Fruit fly (Drosophila melanogaster) whole organism, prepupa: Measurements from ENCODE around the gene CG42504.

ENCODE experiments used
- Blimp-1 ChIP-seq: fragments of 200-800 bp; sonication (Bioruptor generic); optimal IDR thresholded peaks from 3 replicates; lab custom pipeline; 2017; ENCODE audit warnings: missing biosample characterization, missing genetic modification characterization, mild to moderate bottlenecking, moderate library complexity, missing genetic modification reagents
- CG11294 ChIP-seq: fragments of 200-800 bp; sonication (Bioruptor generic); IDR thresholded peaks from 2 replicates; pipeline ENCODE4 v1.3.6; 2022; ENCODE audit warnings: missing biosample characterization, missing genetic modification characterization
- CG11762 ChIP-seq: fragments of 200-800 bp; sonication (Bioruptor generic); optimal IDR thresholded peaks from 3 replicates; lab custom pipeline; 2016; ENCODE audit warnings: missing biosample characterization, missing genetic modification characterization; ENCODE audit not compliant: insufficient read depth
- CG11902 ChIP-seq: fragments of 200-800 bp; sonication (Bioruptor generic); optimal IDR thresholded peaks from 3 replicates; lab custom pipeline; 2016; ENCODE audit warnings: missing biosample characterization, missing genetic modification characterization
- CG15336 ChIP-seq: fragments of 200-800 bp; sonication (Bioruptor generic); IDR thresholded peaks from 2 replicates; pipeline ENCODE4 v1.3.6; 2022; ENCODE audit warnings: missing biosample characterization, missing genetic modification characterization
- CG1621 ChIP-seq: fragments of 200-800 bp; sonication (Bioruptor generic); optimal IDR thresholded peaks from 3 replicates; lab custom pipeline; 2018; ENCODE audit warnings: missing biosample characterization, mild to moderate bottlenecking, missing genetic modification characterization
- CG16779 ChIP-seq: fragments of 200-800 bp; sonication (Bioruptor generic); optimal IDR thresholded peaks from 3 replicates; lab custom pipeline; 2017; ENCODE audit warnings: missing biosample characterization, mild to moderate bottlenecking, missing genetic modification characterization
- CG3032 ChIP-seq: fragments of 200-800 bp; optimal IDR thresholded peaks from 2 replicates; lab custom pipeline; 2019; ENCODE audit warnings: missing biosample characterization, mild to moderate bottlenecking, missing genetic modification characterization, moderate library complexity
- CG32006 ChIP-seq: fragments of 200-800 bp; sonication (Bioruptor generic); optimal IDR thresholded peaks from 3 replicates; lab custom pipeline; 2017; ENCODE audit warnings: missing biosample characterization, mild to moderate bottlenecking, missing genetic modification characterization
- CG3919 ChIP-seq: fragments of 200-800 bp; sonication (Bioruptor generic); optimal IDR thresholded peaks from 3 replicates; lab custom pipeline; 2016; ENCODE audit warnings: missing biosample characterization, missing genetic modification characterization
- CG4318 ChIP-seq: fragments of 200-800 bp; sonication (Bioruptor generic); optimal IDR thresholded peaks from 3 replicates; lab custom pipeline; 2017; ENCODE audit warnings: missing biosample characterization, mild to moderate bottlenecking, missing genetic modification characterization
- CG6163 ChIP-seq: fragments of 200-800 bp; sonication (Bioruptor generic); IDR thresholded peaks from 3 replicates; pipeline ENCODE4 v1.3.6; 2022; ENCODE audit warnings: missing biosample characterization, missing genetic modification characterization
- CG6276 ChIP-seq: fragments of 200-800 bp; sonication (Bioruptor generic); optimal IDR thresholded peaks from 2 replicates; lab custom pipeline; 2017; ENCODE audit warnings: missing biosample characterization, mild to moderate bottlenecking, missing genetic modification characterization
- CG6792 ChIP-seq: fragments of 200-800 bp; sonication (Bioruptor generic); optimal IDR thresholded peaks from 3 replicates; lab custom pipeline; 2016; ENCODE audit warnings: missing biosample characterization, missing genetic modification characterization
- CG6854 ChIP-seq: fragments of 200-800 bp; sonication (Bioruptor generic); optimal IDR thresholded peaks from 2 replicates; lab custom pipeline; 2017; ENCODE audit warnings: missing biosample characterization, mild to moderate bottlenecking, missing genetic modification characterization
- CG8119 ChIP-seq: fragments of 200-800 bp; sonication (Bioruptor generic); IDR thresholded peaks from 3 replicates; pipeline ENCODE4 v1.3.6; 2022; ENCODE audit warnings: missing biosample characterization, missing genetic modification characterization
- CG8632 ChIP-seq: fragments of 200-800 bp; sonication (Bioruptor generic); optimal IDR thresholded peaks from 3 replicates; lab custom pipeline; 2016; ENCODE audit warnings: missing biosample characterization, missing genetic modification characterization
- CG9139 ChIP-seq: fragments of 200-800 bp; sonication (Bioruptor generic); optimal IDR thresholded peaks from 3 replicates; lab custom pipeline; 2017; ENCODE audit warnings: missing biosample characterization, mild to moderate bottlenecking, missing genetic modification characterization
- Eip75B ChIP-seq: fragments of 200-800 bp; sonication (Bioruptor generic); optimal IDR thresholded peaks from 3 replicates; lab custom pipeline; 2016; ENCODE audit warnings: missing biosample characterization, missing genetic modification characterization
- Eip78C ChIP-seq: fragments of 200-800 bp; sonication (Bioruptor generic); peaks from one replicate; lab custom pipeline; 2016; ENCODE audit warnings: missing biosample characterization, missing genetic modification characterization
- Eip93F ChIP-seq: fragments of 200-800 bp; sonication (Bioruptor generic); optimal IDR thresholded peaks from 2 replicates; lab custom pipeline; 2016; ENCODE audit warnings: missing biosample characterization, mild to moderate bottlenecking, missing genetic modification characterization
- Ets21C ChIP-seq: fragments of 200-800 bp; sonication (Bioruptor generic); optimal IDR thresholded peaks from 3 replicates; lab custom pipeline; 2016; ENCODE audit warnings: missing biosample characterization, missing genetic modification characterization
- Ets96B ChIP-seq: fragments of 200-800 bp; optimal IDR thresholded peaks from 2 replicates; lab custom pipeline; 2019; ENCODE audit warnings: missing biosample characterization, mild to moderate bottlenecking, missing genetic modification characterization, moderate library complexity
- Gug ChIP-seq: fragments of 200-800 bp; sonication (Bioruptor generic); IDR thresholded peaks from 2 replicates; pipeline ENCODE4 v1.3.6; 2022; ENCODE audit warnings: missing biosample characterization, missing genetic modification characterization
- Hr39 ChIP-seq: fragments of 200-800 bp; sonication (Bioruptor generic); optimal IDR thresholded peaks from 2 replicates; lab custom pipeline; 2016; ENCODE audit warnings: missing biosample characterization, missing genetic modification characterization
- Hr4 ChIP-seq: fragments of 200-800 bp; sonication (Bioruptor generic); optimal IDR thresholded peaks from 3 replicates; lab custom pipeline; 2016; ENCODE audit warnings: missing biosample characterization, missing genetic modification characterization
- Lpt ChIP-seq: fragments of 200-800 bp; sonication (Bioruptor generic); optimal IDR thresholded peaks from 3 replicates; lab custom pipeline; 2016; ENCODE audit warnings: missing biosample characterization, missing genetic modification characterization
- OdsH ChIP-seq: fragments of 200-800 bp; sonication (Bioruptor generic); optimal IDR thresholded peaks from 3 replicates; lab custom pipeline; 2016; ENCODE audit warnings: missing biosample characterization, missing genetic modification characterization
- Sox102F ChIP-seq: fragments of 200-800 bp; sonication (Bioruptor generic); optimal IDR thresholded peaks from 2 replicates; lab custom pipeline; 2016; ENCODE audit warnings: missing biosample characterization, mild to moderate bottlenecking, missing genetic modification characterization
- Sox14 ChIP-seq: fragments of 200-800 bp; sonication (Bioruptor generic); optimal IDR thresholded peaks from 3 replicates; lab custom pipeline; 2016; ENCODE audit warnings: missing biosample characterization, missing genetic modification characterization
- acj6 ChIP-seq: fragments of 200-800 bp; sonication (Bioruptor generic); optimal IDR thresholded peaks from 3 replicates; lab custom pipeline; 2016; ENCODE audit warnings: missing biosample characterization, missing genetic modification characterization
- dac ChIP-seq: fragments of 200-800 bp; sonication (Bioruptor generic); optimal IDR thresholded peaks from 2 replicates; lab custom pipeline; 2017; ENCODE audit warnings: missing biosample characterization, mild to moderate bottlenecking, missing genetic modification characterization
- dsx ChIP-seq: fragments of 200-800 bp; optimal IDR thresholded peaks from 3 replicates; lab custom pipeline; 2019; ENCODE audit warnings: missing biosample characterization, mild to moderate bottlenecking, missing genetic modification characterization, moderate library complexity; ENCODE audit not compliant: poor library complexity, severe bottlenecking
- eg ChIP-seq: fragments of 200-800 bp; sonication (Bioruptor generic); IDR thresholded peaks from 3 replicates; pipeline ENCODE4 v1.3.6; 2022; ENCODE audit warnings: missing biosample characterization, missing genetic modification characterization
- esn ChIP-seq: fragments of 200-800 bp; sonication (Bioruptor generic); optimal IDR thresholded peaks from 2 replicates; lab custom pipeline; 2016; ENCODE audit warnings: missing biosample characterization, mild to moderate bottlenecking, missing genetic modification characterization, moderate library complexity
- fd85E ChIP-seq: fragments of 200-800 bp; sonication (Bioruptor generic); optimal IDR thresholded peaks from 3 replicates; lab custom pipeline; 2016; ENCODE audit warnings: missing biosample characterization, missing genetic modification characterization
- fkh ChIP-seq: fragments of 200-800 bp; sonication (Bioruptor generic); optimal IDR thresholded peaks from 3 replicates; lab custom pipeline; 2017; ENCODE audit warnings: missing biosample characterization, mild to moderate bottlenecking, missing genetic modification characterization, moderate library complexity
- lz ChIP-seq: fragments of 200-800 bp; sonication (Bioruptor generic); optimal IDR thresholded peaks from 3 replicates; lab custom pipeline; 2016; ENCODE audit warnings: missing biosample characterization, missing genetic modification characterization
- salr ChIP-seq, 2 experiments: fragments of 200-800 bp; sonication (Bioruptor generic); optimal IDR thresholded peaks; 3 replicates each; lab custom pipeline; 2016 to 2018; ENCODE audit warnings: missing biosample characterization in 2 of 2, missing genetic modification characterization in 2 of 2, mild to moderate bottlenecking in 1 of 2
- spab ChIP-seq: fragments of 200-800 bp; sonication (Bioruptor generic); optimal IDR thresholded peaks from 2 replicates; lab custom pipeline; 2017; ENCODE audit warnings: missing biosample characterization, mild to moderate bottlenecking, missing genetic modification characterization, missing genetic modification reagents
- ss ChIP-seq, 2 experiments: fragments of 200-800 bp; sonication (Bioruptor generic); optimal IDR thresholded peaks; 2 replicates in 1 of 2; 3 replicates in 1 of 2; lab custom pipeline; 2017 to 2018; ENCODE audit warnings: mild to moderate bottlenecking in 2 of 2, missing biosample characterization in 2 of 2, missing genetic modification characterization in 2 of 2, moderate library complexity in 1 of 2
- svp ChIP-seq: fragments of 200-800 bp; sonication (Bioruptor generic); peaks from one replicate; lab custom pipeline; 2016; ENCODE audit warnings: missing biosample characterization, missing genetic modification characterization
- vri ChIP-seq: fragments of 200-800 bp; sonication (Bioruptor generic); optimal IDR thresholded peaks from 3 replicates; lab custom pipeline; 2016; ENCODE audit warnings: missing biosample characterization, mild to moderate bottlenecking, missing genetic modification characterization

Gene CG42504

dm6 chr3R:11992934-11993670 lies 38.5 kb downstream of the CG42504 start, which contains the start of gene mfas:
Gene mfas (minus strand): TSS chr3R:11993315.
- TF ChIP-seq dsx (GFP tag; lab: Kevin White, UChicago) = peak; percentile 33
- TF ChIP-seq eg (GFP tag; lab: Robert Waterston, UW) = no peak
- TF ChIP-seq CG3032 = peak; percentile 6
- peak; percentile 17 for TF ChIP-seq Eip75B (GFP tag; lab: Kevin White, UChicago)
- TF ChIP-seq fkh (GFP tag; lab: Kevin White, UChicago) = peak; percentile 76
- TF ChIP-seq CG6854 (GFP tag; lab: Kevin White, UChicago) = peak; percentile 56
- no peak for TF ChIP-seq CG11902 (GFP tag; lab: Kevin White, UChicago)
- TF ChIP-seq CG6792 = no peak
- TF ChIP-seq Ets21C (GFP tag; lab: Kevin White, UChicago) = no peak
- no peak for TF ChIP-seq Blimp-1
- peak; percentile 77 for TF ChIP-seq svp (GFP tag; lab: Kevin White, UChicago)
- TF ChIP-seq OdsH = no peak
- TF ChIP-seq Eip78C (GFP tag; lab: Kevin White, UChicago) = peak; percentile 44
- peak; percentile 53; the same call in 2 of the 3 replicates for TF ChIP-seq CG6163 (GFP tag; lab: Robert Waterston, UW)
- TF ChIP-seq CG32006 = no peak
- TF ChIP-seq CG15336 (GFP tag; lab: Robert Waterston, UW) = peak; percentile 30; the same call in 1 of the 2 replicates
- TF ChIP-seq Gug = no peak
- no peak for TF ChIP-seq CG1621
- no peak for TF ChIP-seq CG8119 (GFP tag; lab: Robert Waterston, UW)
- peak; percentile 39 for TF ChIP-seq CG9139 (GFP tag; lab: Kevin White, UChicago)
- no peak for TF ChIP-seq fd85E
- TF ChIP-seq Lpt (GFP tag; lab: Kevin White, UChicago) = peak; percentile 42
- TF ChIP-seq CG3919 (GFP tag; lab: Kevin White, UChicago) = peak; percentile 12
- peak; percentile 0 for TF ChIP-seq CG16779
- TF ChIP-seq esn (GFP tag; lab: Kevin White, UChicago) = peak; percentile 2
- TF ChIP-seq, all 60 proteins: peak for 14

dm6 chr3R:11991538-11992164 lies 39.9 kb downstream of the CG42504 start:
- no peak for TF ChIP-seq dsx (GFP tag; lab: Kevin White, UChicago)
- no peak for TF ChIP-seq CG15336 (GFP tag; lab: Robert Waterston, UW)
- no peak for TF ChIP-seq Ets21C (GFP tag; lab: Kevin White, UChicago)
- no peak for TF ChIP-seq Sox14
- TF ChIP-seq CG8632 (GFP tag; lab: Kevin White, UChicago) = no peak
- no peak for TF ChIP-seq Eip93F (GFP tag; lab: Kevin White, UChicago)
- no peak for TF ChIP-seq dac
- no peak for TF ChIP-seq fd85E
- no peak for TF ChIP-seq spab (GFP tag; lab: Kevin White, UChicago)
- TF ChIP-seq Blimp-1 = peak; percentile 10
- no peak for TF ChIP-seq CG3032
- no peak for TF ChIP-seq esn (GFP tag; lab: Kevin White, UChicago)
- no peak for TF ChIP-seq salr (GFP tag; optimal IDR thresholded peaks at IDR 0.05; lab: Kevin White, UChicago)
- no peak for TF ChIP-seq CG6276
- TF ChIP-seq OdsH = no peak
- TF ChIP-seq vri = no peak
- no peak for TF ChIP-seq CG11902 (GFP tag; lab: Kevin White, UChicago)
- no peak for TF ChIP-seq CG11294 (GFP tag; lab: Robert Waterston, UW)
- no peak for TF ChIP-seq Eip75B (GFP tag; lab: Kevin White, UChicago)
- peak; percentile 67 for TF ChIP-seq Eip78C (GFP tag; lab: Kevin White, UChicago)
- no peak for TF ChIP-seq lz (GFP tag; lab: Kevin White, UChicago)
- no peak for TF ChIP-seq Lpt (GFP tag; lab: Kevin White, UChicago)
- TF ChIP-seq Ets96B (tag; lab: Kevin White, UChicago) = no peak
- no peak for TF ChIP-seq acj6 (GFP tag; lab: Kevin White, UChicago)
- TF ChIP-seq Hr39 (GFP tag; lab: Kevin White, UChicago) = no peak
- no peak for TF ChIP-seq CG4318 (GFP tag; lab: Kevin White, UChicago)
- TF ChIP-seq svp (GFP tag; lab: Kevin White, UChicago) = peak; percentile 90
- TF ChIP-seq CG9139 (GFP tag; lab: Kevin White, UChicago) = no peak
- peak; percentile 60 for TF ChIP-seq fkh (GFP tag; lab: Kevin White, UChicago)
- peak; percentile 80 for TF ChIP-seq CG6854 (GFP tag; lab: Kevin White, UChicago)
- no peak for TF ChIP-seq CG11762 (GFP tag; lab: Kevin White, UChicago)
- peak; percentile 23 for TF ChIP-seq Sox102F
- TF ChIP-seq ss (GFP tag; optimal IDR thresholded peaks at IDR 0.05; lab: Kevin White, UChicago) = no peak
- TF ChIP-seq Hr4 (GFP tag; lab: Kevin White, UChicago) = no peak
